Worm (Caenorhabditis elegans): ENCODE measurements around the gene srbc-3.

ce11 chrV:3341906-3342305 lies 33.6 kb downstream of the srbc-3 start, which contains the start of gene C17B7.10:
- no peak for TF ChIP-seq efl-1 (GFP tag; optimal IDR thresholded peaks at IDR 0.05)
- no peak for TF ChIP-seq sea-2 (GFP tag; IDR thresholded peaks at IDR 0.05)
- TF ChIP-seq die-1 (tag; optimal IDR thresholded peaks at IDR 0.05): no peak
- no peak for TF ChIP-seq B0019.2 (GFP tag; conservative IDR thresholded peaks at IDR 0.05)
